Worm (Caenorhabditis elegans): ENCODE results near the gene unc-36.

- no peak for TF ChIP-seq rnt-1 (tag; optimal IDR thresholded peaks at IDR 0.05)
- no peak for TF ChIP-seq fkh-10 (GFP tag; optimal IDR thresholded peaks at IDR 0.05)
- TF ChIP-seq pag-3 (tag; optimal IDR thresholded peaks at IDR 0.05; ENCODE audit: borderline replicate concordance) = no peak
- TF ChIP-seq hlh-6 (tag; optimal IDR thresholded peaks at IDR 0.05) = no peak
- no peak for TF ChIP-seq ets-4 (tag; optimal IDR thresholded peaks at IDR 0.05)
- TF ChIP-seq ceh-48 (tag; optimal IDR thresholded peaks at IDR 0.05) = no peak
- TF ChIP-seq dve-1 (tag; optimal IDR thresholded peaks at IDR 0.05) = no peak
- TF ChIP-seq hlh-13 (GFP tag; optimal IDR thresholded peaks at IDR 0.05) = no peak
- no peak for TF ChIP-seq F13H6.1 (tag; optimal IDR thresholded peaks at IDR 0.05)
- no peak for TF ChIP-seq sox-4 (tag; optimal IDR thresholded peaks at IDR 0.05)
- no peak for TF ChIP-seq hlh-15 (tag; optimal IDR thresholded peaks at IDR 0.05)
- no peak for TF ChIP-seq madf-2 (tag; optimal IDR thresholded peaks at IDR 0.05)
- TF ChIP-seq gmeb-2 (tag; optimal IDR thresholded peaks at IDR 0.05) = no peak
These were observed 9.3 kb downstream of the unc-36 start, which contains the start of gene C50C3.1 for ce11 chrIII:8191695-8192094.

Data from whole organism, late embryonic.